Worm (Caenorhabditis elegans): Measurements from ENCODE around the gene dhs-17.

DNA sequence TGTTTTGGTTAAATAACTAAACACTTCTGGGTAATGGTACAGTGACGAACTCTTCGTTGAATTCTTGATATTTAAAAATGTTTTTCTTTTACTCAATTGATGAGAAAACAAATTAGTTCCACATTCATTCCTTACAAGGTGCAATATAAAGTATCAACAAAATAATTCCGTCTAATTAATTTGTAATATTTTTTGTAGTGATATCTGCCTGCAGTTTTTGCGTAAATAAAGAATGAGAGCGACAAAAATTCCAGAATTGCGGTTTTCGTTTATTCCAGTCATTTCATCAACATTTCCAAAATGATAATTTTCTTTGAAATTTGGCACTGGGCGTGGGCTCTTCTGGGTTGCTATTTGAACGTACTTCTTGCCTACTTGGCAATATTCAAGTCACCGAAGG, 20.7 kb upstream of the dhs-17 start, which contains the start of gene srd-20:
- TF ChIP-seq zag-1 (tag; optimal IDR thresholded peaks at IDR 0.05) (no peak), snpc-4 (tag; optimal IDR thresholded peaks at IDR 0.05) (no peak), unc-62 (GFP tag; optimal IDR thresholded peaks at IDR 0.05) (no peak), mdl-1 (tag; optimal IDR thresholded peaks at IDR 0.05) (no peak), lin-39 (tag; optimal IDR thresholded peaks at IDR 0.05) (no peak)
